Worm (Caenorhabditis elegans) whole organism, L4 larva: ENCODE results near the gene Y66C5A.2.

ENCODE experiments used
- F26F4.8 ChIP-seq: fragments of 200-800 bp; sonication (Bioruptor generic); conservative IDR thresholded peaks from 2 replicates; pipeline ENCODE4 v1.3.6; 2022; ENCODE audit warnings: missing genetic modification characterization, missing compliant biosample characterization
- aha-1 ChIP-seq: fragments of 150-350 bp; peaks from one replicate; lab custom pipeline; 2014; ENCODE audit warnings: missing biosample characterization, missing genetic modification characterization
- ama-1 ChIP-seq: fragments of 150-350 bp; optimal IDR thresholded peaks from 2 replicates; lab custom pipeline; 2014; ENCODE audit warnings: inconsistent platforms, mixed read lengths
- ces-1 ChIP-seq: fragments of 150-350 bp; sonication (generic microtip); optimal IDR thresholded peaks from 4 replicates; lab custom pipeline; 2014; ENCODE audit warnings: missing biosample characterization, missing genetic modification reagents, missing genetic modification characterization
- egl-27 ChIP-seq: sonication (generic microtip); optimal IDR thresholded peaks from 3 replicates; lab custom pipeline; 2017; ENCODE audit warnings: missing biosample characterization, missing genetic modification reagents, missing genetic modification characterization
- fos-1 ChIP-seq: fragments of 150-350 bp; optimal IDR thresholded peaks from 2 replicates; lab custom pipeline; 2014; ENCODE audit warnings: missing biosample characterization, missing genetic modification characterization
- lin-13 ChIP-seq: fragments of 150-350 bp; optimal IDR thresholded peaks from 2 replicates; lab custom pipeline; 2014; ENCODE audit warnings: missing biosample characterization, missing genetic modification reagents, missing genetic modification characterization
- lin-15B ChIP-seq: fragments of 150-350 bp; sonication (generic microtip); optimal IDR thresholded peaks from 3 replicates; lab custom pipeline; 2014; ENCODE audit warnings: missing biosample characterization, missing genetic modification characterization
- lsy-2 ChIP-seq, 2 experiments: fragments of 150-350 bp in 1 of 2; sonication (generic microtip) in 1 of 2; optimal IDR thresholded peaks; 2 replicates each; lab custom pipeline; 2014 to 2017; ENCODE audit warnings: missing biosample characterization in 2 of 2, missing genetic modification characterization in 2 of 2
- nhr-25 ChIP-seq: sonication (generic microtip); optimal IDR thresholded peaks from 2 replicates; lab custom pipeline; 2017; ENCODE audit warnings: missing genetic modification characterization, mild to moderate bottlenecking, missing compliant biosample characterization, antibody characterized with exemption, moderate library complexity, borderline replicate concordance; ENCODE audit not compliant: insufficient read depth
- pha-4 ChIP-seq, 2 experiments: fragments of 150-350 bp in 1 of 2; fragments of 200-800 bp in 1 of 2; sonication (Bioruptor generic) in 1 of 2; IDR thresholded peaks in 1 of 2; optimal IDR thresholded peaks in 1 of 2; 2 replicates each; pipeline versions ENCODE4 v1.3.6 to Lab custom; 2014 to 2022; ENCODE audit warnings: missing genetic modification characterization in 2 of 2, missing genetic modification reagents in 2 of 2, missing biosample characterization in 1 of 2, missing compliant biosample characterization in 1 of 2

DNA sequence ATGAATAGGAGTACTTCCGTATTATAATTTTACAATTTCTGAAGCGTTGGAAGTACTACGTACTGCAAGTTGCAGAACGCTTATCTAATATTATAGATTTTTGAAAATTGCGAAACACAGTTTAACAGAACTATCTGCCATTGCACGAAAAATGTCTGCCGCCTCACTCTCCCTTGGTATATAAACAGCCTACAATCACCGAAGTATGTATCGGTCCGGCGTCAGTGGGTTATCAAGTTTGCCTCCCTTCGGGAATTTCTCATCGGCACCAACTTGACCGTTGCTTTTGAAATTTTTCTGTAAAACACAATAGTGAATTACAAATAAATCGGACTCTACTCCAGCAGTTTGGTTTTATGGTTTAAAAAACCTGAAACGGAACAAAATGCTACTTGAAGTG lies 16.8 kb downstream of the Y66C5A.2 start:
- TF ChIP-seq nhr-25: no peak
- TF ChIP-seq lin-13 (GFP tag; lab: Kevin White, UChicago): no peak
- TF ChIP-seq lsy-2 (tag; optimal IDR thresholded peaks at IDR 0.05; lab: Kevin White, UChicago): no peak
- TF ChIP-seq egl-27: no peak
- no peak for TF ChIP-seq F26F4.8 (GFP tag; lab: Robert Waterston, UW)
- TF ChIP-seq aha-1: no peak
- no peak for TF ChIP-seq ces-1 (GFP tag; lab: Kevin White, UChicago)
- no peak for TF ChIP-seq pha-4 (GFP tag; IDR thresholded peaks at IDR 0.05; lab: Robert Waterston, UW)
- no peak for TF ChIP-seq pha-4 (tag; optimal IDR thresholded peaks at IDR 0.05; lab: Kevin White, UChicago)
- TF ChIP-seq fos-1 (tag; lab: Kevin White, UChicago): no peak
- TF ChIP-seq ama-1 (lab: Kevin White, UChicago): no peak
- no peak for TF ChIP-seq lin-15B (tag; lab: Kevin White, UChicago)
